Fruit fly (Drosophila melanogaster) S2 (cell line): ENCODE data around the gene Ance.

Experiments used
- CG8478 ChIP-seq: fragments of >200 bp; optimal IDR thresholded peaks from 2 replicates; lab custom pipeline; 2018
- CTCF ChIP-seq, 2 experiments: fragments of >200 bp; optimal IDR thresholded peaks; 2 replicates each; lab custom pipeline; 2018

DNA sequence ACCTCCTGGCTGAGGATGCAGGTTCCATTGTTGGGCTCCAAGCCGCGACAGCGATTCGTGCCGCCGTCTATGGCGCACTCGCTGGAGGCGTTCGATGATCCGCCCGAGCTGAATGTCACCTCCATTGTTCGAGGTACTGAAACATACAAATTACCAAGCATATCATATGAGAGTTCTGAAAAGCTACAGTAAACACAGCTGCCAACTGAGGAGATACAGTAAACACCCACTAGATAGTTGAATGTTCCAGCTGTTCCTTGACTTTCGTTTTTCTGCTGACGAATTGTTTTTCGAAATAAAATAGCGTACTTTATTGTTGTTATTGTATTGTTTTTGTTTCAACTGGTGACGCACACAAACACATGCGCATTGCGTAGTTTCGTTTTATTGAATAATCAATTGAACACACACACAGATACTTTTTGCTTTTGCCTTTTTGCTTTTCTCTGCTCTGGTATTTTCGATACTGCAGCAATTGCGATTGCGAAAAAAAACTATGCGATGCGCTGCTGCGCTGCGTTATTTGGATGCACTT, 1.6 kb upstream of the Ance start:
- no peak for TF ChIP-seq CG8478
- no peak for TF ChIP-seq CTCF (optimal IDR thresholded peaks at IDR 0.05; lab: Kevin White, UChicago)
